Fruit fly (Drosophila melanogaster): Measurements from ENCODE around the gene CG15882.

The CG15882 gene

dm6 chrX:19124288-19124687 is at the start of gene CG15882:
Gene CG15882, minus strand, starts transcription at chrX:19124388.
- no peak for TF ChIP-seq br (GFP tag; optimal IDR thresholded peaks at IDR 0.05)
- no peak for TF ChIP-seq Hr83 (GFP tag; optimal IDR thresholded peaks at IDR 0.05; ENCODE audit: poor library complexity, severe bottlenecking)
- no peak for TF ChIP-seq usp (GFP tag; optimal IDR thresholded peaks at IDR 0.05)
- no peak for TF ChIP-seq fru (GFP tag; optimal IDR thresholded peaks at IDR 0.05)
- TF ChIP-seq brk (GFP tag; optimal IDR thresholded peaks at IDR 0.05): no peak
- no peak for TF ChIP-seq woc (GFP tag; optimal IDR thresholded peaks at IDR 0.05)
- TF ChIP-seq Dif (GFP tag; optimal IDR thresholded peaks at IDR 0.05; ENCODE audit: partially characterized antibody): no peak
- no peak for TF ChIP-seq dsf (GFP tag; optimal IDR thresholded peaks at IDR 0.05; ENCODE audit: borderline replicate concordance)
- no peak for TF ChIP-seq Mio (GFP tag; optimal IDR thresholded peaks at IDR 0.05)
- TF ChIP-seq sv (GFP tag; optimal IDR thresholded peaks at IDR 0.05): no peak
- no peak for TF ChIP-seq Sp1 (GFP tag; optimal IDR thresholded peaks at IDR 0.05)
- no peak for TF ChIP-seq CG9705 (GFP tag; optimal IDR thresholded peaks at IDR 0.05)
- TF ChIP-seq HLH106 (tag; optimal IDR thresholded peaks at IDR 0.05): no peak
- no peak for TF ChIP-seq foxo (GFP tag; optimal IDR thresholded peaks at IDR 0.05)
- no peak for TF ChIP-seq sage (GFP tag; optimal IDR thresholded peaks at IDR 0.05)
- no peak for TF ChIP-seq Hnf4 (GFP tag; optimal IDR thresholded peaks at IDR 0.05)
- no peak for TF ChIP-seq psq (GFP tag; optimal IDR thresholded peaks at IDR 0.05)
- no peak for TF ChIP-seq lola (GFP tag; optimal IDR thresholded peaks at IDR 0.05)
- TF ChIP-seq GATAd (GFP tag; optimal IDR thresholded peaks at IDR 0.05): no peak
- no peak for TF ChIP-seq Abd-B (GFP tag; optimal IDR thresholded peaks at IDR 0.05)

DNA sequence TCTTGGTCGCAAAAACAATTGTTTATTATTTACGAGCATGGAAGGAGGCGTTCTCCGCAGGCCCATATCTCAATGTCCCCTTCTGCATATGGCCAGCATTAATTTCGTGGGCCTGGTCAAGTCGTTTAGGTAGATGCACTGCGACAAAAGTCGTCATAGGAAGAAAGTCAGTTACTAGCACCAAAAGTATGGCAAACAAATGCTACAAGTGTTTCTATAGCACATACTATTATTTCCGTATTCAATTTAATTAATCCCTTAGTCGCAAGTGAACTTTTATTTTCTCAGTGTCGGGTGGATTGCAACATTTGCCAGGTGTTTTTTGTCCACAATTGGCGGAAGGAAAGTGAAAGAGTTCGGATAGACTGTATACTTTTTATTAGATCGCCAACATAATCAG is 48.8 kb upstream of the CG15882 start:
- no peak for TF ChIP-seq fru (GFP tag; optimal IDR thresholded peaks at IDR 0.05)
- TF ChIP-seq foxo (GFP tag; optimal IDR thresholded peaks at IDR 0.05): peak in 1 of 2 experiments; percentile 4
- no peak for TF ChIP-seq Hnf4 (GFP tag; optimal IDR thresholded peaks at IDR 0.05)
- TF ChIP-seq Jra (GFP tag; optimal IDR thresholded peaks at IDR 0.05): no peak
- peak; percentile 9 for TF ChIP-seq ey (GFP tag; optimal IDR thresholded peaks at IDR 0.05)
- no peak for TF ChIP-seq OdsH (GFP tag; optimal IDR thresholded peaks at IDR 0.05)
- TF ChIP-seq Dfd (GFP tag; optimal IDR thresholded peaks at IDR 0.05): no peak
- TF ChIP-seq jim (GFP tag; optimal IDR thresholded peaks at IDR 0.05): no peak
- TF ChIP-seq usp (GFP tag; optimal IDR thresholded peaks at IDR 0.05): no peak
- TF ChIP-seq psq (GFP tag; optimal IDR thresholded peaks at IDR 0.05): no peak

dm6 chrX:19171926-19172325 is 47.7 kb upstream of the CG15882 start:
- TF ChIP-seq dsf (GFP tag; optimal IDR thresholded peaks at IDR 0.05; ENCODE audit: borderline replicate concordance): no peak
- no peak for TF ChIP-seq woc (GFP tag; optimal IDR thresholded peaks at IDR 0.05)
- TF ChIP-seq tai (GFP tag; optimal IDR thresholded peaks at IDR 0.05): no peak
- no peak for TF ChIP-seq Sp1 (GFP tag; optimal IDR thresholded peaks at IDR 0.05)
- TF ChIP-seq fru (GFP tag; optimal IDR thresholded peaks at IDR 0.05): no peak
- TF ChIP-seq Abd-B (GFP tag; optimal IDR thresholded peaks at IDR 0.05): no peak
- no peak for TF ChIP-seq pan (optimal IDR thresholded peaks at IDR 0.05)
- no peak for TF ChIP-seq jim (GFP tag; optimal IDR thresholded peaks at IDR 0.05)
- no peak for TF ChIP-seq CG9705 (GFP tag; optimal IDR thresholded peaks at IDR 0.05)
- no peak for TF ChIP-seq Myc (optimal IDR thresholded peaks at IDR 0.05)

- TF ChIP-seq Abd-B (GFP tag; optimal IDR thresholded peaks at IDR 0.05): no peak
- peak; percentile 12 for TF ChIP-seq Myc (optimal IDR thresholded peaks at IDR 0.05)
These were observed 46.6 kb upstream of the CG15882 start, which contains the start of gene Inx5 for dm6 chrX:19170791-19171190. Gene Inx5, minus strand, starts transcription at chrX:19170883.

- TF ChIP-seq foxo (GFP tag; optimal IDR thresholded peaks at IDR 0.05) (no peak), br (GFP tag; optimal IDR thresholded peaks at IDR 0.05) (no peak), OdsH (GFP tag; optimal IDR thresholded peaks at IDR 0.05) (no peak), dsf (GFP tag; optimal IDR thresholded peaks at IDR 0.05; ENCODE audit: borderline replicate concordance) (no peak), N (GFP tag; optimal IDR thresholded peaks at IDR 0.05) (no peak), CrebA (GFP tag; optimal IDR thresholded peaks at IDR 0.05; ENCODE audit: borderline replicate concordance) (no peak), psq (GFP tag; optimal IDR thresholded peaks at IDR 0.05) (no peak), pan (optimal IDR thresholded peaks at IDR 0.05) (peak; percentile 76), dmrt93B (GFP tag; optimal IDR thresholded peaks at IDR 0.05) (no peak), brk (GFP tag; optimal IDR thresholded peaks at IDR 0.05) (no peak), Myc (optimal IDR thresholded peaks at IDR 0.05) (no peak), fru (GFP tag; optimal IDR thresholded peaks at IDR 0.05) (no peak), h (GFP tag; optimal IDR thresholded peaks at IDR 0.05) (peak; percentile 62), Dfd (GFP tag; optimal IDR thresholded peaks at IDR 0.05) (no peak), jim (GFP tag; optimal IDR thresholded peaks at IDR 0.05) (no peak), Mio (GFP tag; optimal IDR thresholded peaks at IDR 0.05) (no peak), dl (GFP tag; optimal IDR thresholded peaks at IDR 0.05; ENCODE audit: insufficient read depth in 1 of 2, partially characterized antibody in 2 of 2) (no peak), ey (GFP tag; optimal IDR thresholded peaks at IDR 0.05) (no peak), Jra (GFP tag; optimal IDR thresholded peaks at IDR 0.05) (peak; percentile 7), lola (GFP tag; optimal IDR thresholded peaks at IDR 0.05) (no peak), rgr (GFP tag; optimal IDR thresholded peaks at IDR 0.05) (peak; percentile 40), HLH106 (tag; optimal IDR thresholded peaks at IDR 0.05) (no peak), woc (GFP tag; optimal IDR thresholded peaks at IDR 0.05) (peak; percentile 58), Rel (GFP tag; optimal IDR thresholded peaks at IDR 0.05) (no peak), Rel (tag; optimal IDR thresholded peaks at IDR 0.05) (peak; percentile 53), Vsx2 (GFP tag; optimal IDR thresholded peaks at IDR 0.05; ENCODE audit: partially characterized antibody) (no peak), sv (GFP tag; optimal IDR thresholded peaks at IDR 0.05) (no peak), CG9705 (GFP tag; optimal IDR thresholded peaks at IDR 0.05) (no peak), Hr83 (GFP tag; optimal IDR thresholded peaks at IDR 0.05; ENCODE audit: poor library complexity, severe bottlenecking) (no peak)
These were observed 43.6 kb upstream of the CG15882 start for dm6 chrX:19167586-19168403.

Measured in whole organism, wandering third instar larva.